Fruit fly (Drosophila melanogaster): ENCODE measurements around the gene CG16974.
A peak's percentile ranks its signal among the peaks of the same experiment; 100 is the strongest.

The CG16974 gene

dm6 chr2L:13206077-13206668 lies 14.4 kb upstream of the CG16974 start (continued):
- TF ChIP-seq Mrtf (GFP tag; IDR thresholded peaks at IDR 0.05), result no peak
- no peak for TF ChIP-seq CG17802 (tag; optimal IDR thresholded peaks at IDR 0.05)
- TF ChIP-seq CG6683 (GFP tag; optimal IDR thresholded peaks at IDR 0.05), result peak; percentile 26
- TF ChIP-seq CG2678 (tag; optimal IDR thresholded peaks at IDR 0.05), result peak; percentile 30
- TF ChIP-seq sug (tag; optimal IDR thresholded peaks at IDR 0.05), result peak; percentile 98
- no peak for TF ChIP-seq CG3838 (GFP tag; optimal IDR thresholded peaks at IDR 0.05)
- TF ChIP-seq CG7786 (GFP tag; optimal IDR thresholded peaks at IDR 0.05), result peak; percentile 29
- no peak for TF ChIP-seq Dref (GFP tag; IDR thresholded peaks at IDR 0.05)
- TF ChIP-seq Hey (tag; optimal IDR thresholded peaks at IDR 0.05), result peak; percentile 61
- peak; percentile 37 for TF ChIP-seq CG13894 (tag; optimal IDR thresholded peaks at IDR 0.05)
- TF ChIP-seq CG31224 (GFP tag; IDR thresholded peaks at IDR 0.05), result no peak
- TF ChIP-seq CG1832 (GFP tag; optimal IDR thresholded peaks at IDR 0.05), result no peak
- peak; percentile 13 for TF ChIP-seq CrebB (tag; optimal IDR thresholded peaks at IDR 0.05)
- TF ChIP-seq CG7357 (GFP tag; IDR thresholded peaks at IDR 0.05), result no peak
- TF ChIP-seq lola (GFP tag; optimal IDR thresholded peaks at IDR 0.05), result no peak
- TF ChIP-seq Pdp1 (GFP tag; optimal IDR thresholded peaks at IDR 0.05), result peak in 1 of 2 experiments; percentile 78
- peak; percentile 9 for TF ChIP-seq CG18599 (GFP tag; optimal IDR thresholded peaks at IDR 0.05)
- no peak for TF ChIP-seq CG11504 (tag; optimal IDR thresholded peaks at IDR 0.05)
- TF ChIP-seq Hand (GFP tag; optimal IDR thresholded peaks at IDR 0.05), result no peak
- TF ChIP-seq Sox100B (GFP tag; optimal IDR thresholded peaks at IDR 0.05), result no peak
- peak; percentile 31 for TF ChIP-seq Fer1 (GFP tag; optimal IDR thresholded peaks at IDR 0.05)
- no peak for TF ChIP-seq CG11085 (GFP tag; IDR thresholded peaks at IDR 0.05)
- TF ChIP-seq CG12236 (GFP tag; optimal IDR thresholded peaks at IDR 0.05), result no peak
- no peak for TF ChIP-seq CG17612 (GFP tag; IDR thresholded peaks at IDR 0.05)
- TF ChIP-seq Max (GFP tag; optimal IDR thresholded peaks at IDR 0.05), result no peak
- TF ChIP-seq CG13624 (GFP tag; optimal IDR thresholded peaks at IDR 0.05), result no peak
- TF ChIP-seq CG34224 (GFP tag; IDR thresholded peaks at IDR 0.05; ENCODE audit: partially characterized antibody), result no peak
- no peak for TF ChIP-seq CG10147 (GFP tag; optimal IDR thresholded peaks at IDR 0.05)
- TF ChIP-seq Aef1 (GFP tag; IDR thresholded peaks at IDR 0.05), result no peak
- TF ChIP-seq Abd-B (GFP tag; optimal IDR thresholded peaks at IDR 0.05), result no peak
- no peak for TF ChIP-seq shn (GFP tag; optimal IDR thresholded peaks at IDR 0.05)
- TF ChIP-seq CG4328 (GFP tag; optimal IDR thresholded peaks at IDR 0.05), result peak; percentile 21
- TF ChIP-seq nom (GFP tag; optimal IDR thresholded peaks at IDR 0.05), result peak; percentile 55

DNA sequence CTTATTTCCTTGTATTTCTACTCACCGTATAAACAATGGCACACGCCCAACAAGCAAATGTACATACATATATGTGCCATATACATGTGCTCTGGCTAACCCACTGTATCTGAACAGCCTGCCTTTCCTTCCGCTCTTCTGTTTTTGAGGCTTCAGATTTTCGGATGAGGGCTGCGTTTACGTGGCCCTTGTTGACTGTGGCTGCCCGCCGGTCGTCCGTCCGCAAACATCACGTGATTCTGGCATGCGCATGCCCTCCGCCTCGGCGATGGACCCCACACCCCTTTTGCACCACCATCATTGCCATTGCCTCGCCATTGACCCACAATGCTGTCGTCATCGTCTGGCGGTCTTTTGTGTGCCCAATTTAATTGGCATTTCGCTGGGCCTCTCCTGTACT lies 13.5 kb upstream of the CG16974 start:
- TF ChIP-seq CG15269 (tag; optimal IDR thresholded peaks at IDR 0.05), result no peak
- TF ChIP-seq Atf3 (GFP tag; optimal IDR thresholded peaks at IDR 0.05), result peak; percentile 44
- TF ChIP-seq ham (GFP tag; IDR thresholded peaks at IDR 0.05), result no peak
- peak; percentile 47 for TF ChIP-seq Xbp1 (GFP tag; optimal IDR thresholded peaks at IDR 0.05)
- peak; percentile 59; the same call in 1 of the 2 replicates for TF ChIP-seq CG32767 (GFP tag; IDR thresholded peaks at IDR 0.05)
- peak; percentile 71 for TF ChIP-seq Hand (GFP tag; optimal IDR thresholded peaks at IDR 0.05)
- TF ChIP-seq tll (GFP tag; optimal IDR thresholded peaks at IDR 0.05), result peak in 1 of 2 experiments; percentile 64
- TF ChIP-seq YL-1 (GFP tag; optimal IDR thresholded peaks at IDR 0.05), result peak; percentile 2
- TF ChIP-seq lab (GFP tag; optimal IDR thresholded peaks at IDR 0.05), result peak; percentile 17
- no peak for TF ChIP-seq CG16863 (GFP tag; optimal IDR thresholded peaks at IDR 0.05)
- peak; percentile 46 for TF ChIP-seq twi (tag; optimal IDR thresholded peaks at IDR 0.05)
- peak; percentile 36 for TF ChIP-seq MTF-1 (GFP tag; optimal IDR thresholded peaks at IDR 0.05; ENCODE audit: borderline replicate concordance)
- no peak for TF ChIP-seq Elba2 (GFP tag; optimal IDR thresholded peaks at IDR 0.05)
- TF ChIP-seq CrebB (tag; optimal IDR thresholded peaks at IDR 0.05), result peak; percentile 54
- no peak for TF ChIP-seq gt (GFP tag; IDR thresholded peaks at IDR 0.05)
- peak; percentile 99 for TF ChIP-seq CG7987 (GFP tag; optimal IDR thresholded peaks at IDR 0.05)
- TF ChIP-seq Aef1 (GFP tag; IDR thresholded peaks at IDR 0.05), result no peak
- peak; percentile 30 for TF ChIP-seq CG17385 (GFP tag; optimal IDR thresholded peaks at IDR 0.05)
- no peak for TF ChIP-seq GATAe (GFP tag; conservative IDR thresholded peaks at IDR 0.05)
- TF ChIP-seq CG10267 (tag; optimal IDR thresholded peaks at IDR 0.05), result no peak
